Worm (Caenorhabditis elegans) whole organism, L1 larva: Measurements from ENCODE around the gene lrx-1.
A peak's percentile ranks its signal among the peaks of the same experiment; 100 is the strongest.

Experiments used
- Y116A8C.19 ChIP-seq: sonication (generic microtip); optimal IDR thresholded peaks from 2 replicates; lab custom pipeline; 2016; ENCODE audit warnings: missing compliant biosample characterization, missing genetic modification characterization, borderline replicate concordance
- alr-1 ChIP-seq: fragments of 200-800 bp; sonication (Bioruptor generic); optimal IDR thresholded peaks from 2 replicates; lab custom pipeline; 2018; ENCODE audit warnings: borderline replicate concordance, mild to moderate bottlenecking, missing genetic modification characterization, missing compliant biosample characterization
- dpl-1 ChIP-seq, 3 experiments: fragments of 150-350 bp in 2 of 3; sonication (generic microtip) in 1 of 3; optimal IDR thresholded peaks; 2 replicates each; lab custom pipeline; 2014 to 2017; ENCODE audit warnings: missing biosample characterization in 3 of 3, missing genetic modification characterization in 3 of 3, missing genetic modification reagents in 3 of 3
- nhr-20 ChIP-seq: sonication (generic microtip); optimal IDR thresholded peaks from 2 replicates; lab custom pipeline; 2016; ENCODE audit warnings: mild to moderate bottlenecking, missing genetic modification characterization, missing compliant biosample characterization
- nhr-90 ChIP-seq: sonication (generic microtip); optimal IDR thresholded peaks from 2 replicates; lab custom pipeline; 2016; ENCODE audit warnings: mild to moderate bottlenecking, missing genetic modification characterization, missing compliant biosample characterization; ENCODE audit not compliant: poor library complexity
- unc-98 ChIP-seq: fragments of 200-800 bp; sonication (Bioruptor generic); IDR thresholded peaks from 2 replicates; pipeline ENCODE4 v1.3.6; 2022; ENCODE audit warnings: missing genetic modification characterization, missing compliant biosample characterization
- ztf-4 ChIP-seq: fragments of 150-350 bp; optimal IDR thresholded peaks from 2 replicates; lab custom pipeline; 2014; ENCODE audit warnings: missing biosample characterization, missing genetic modification characterization

DNA sequence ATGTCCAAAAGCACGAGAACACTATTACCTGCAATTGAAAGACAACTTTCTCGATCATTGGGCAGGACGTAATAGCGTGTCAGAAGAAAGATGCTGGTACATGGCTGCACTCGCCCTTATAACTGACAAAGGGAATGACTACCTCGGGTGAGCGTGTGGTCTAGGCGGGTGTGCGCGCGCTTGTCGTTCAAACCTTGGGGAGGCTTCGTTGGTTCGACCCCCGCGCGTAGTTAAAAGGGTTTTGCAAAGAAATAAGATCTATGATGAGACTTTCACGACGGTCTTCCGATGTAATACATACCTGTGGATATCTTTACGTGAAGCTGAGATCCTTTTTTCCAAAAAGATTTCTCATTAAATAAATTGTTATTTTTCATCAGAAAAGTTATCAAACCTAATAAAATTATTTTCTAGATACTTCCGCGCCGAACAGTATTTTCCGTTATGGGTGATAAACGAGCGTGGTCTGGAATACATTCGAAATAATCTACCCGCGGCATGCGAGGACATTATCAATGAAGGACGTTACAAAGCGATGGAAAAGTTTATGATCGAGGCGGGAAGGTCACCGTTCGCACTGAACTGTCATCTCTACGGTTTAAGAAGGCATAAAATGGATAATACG, 51.2 kb downstream of the lrx-1 start:
- TF ChIP-seq alr-1 (no peak), unc-98 (GFP tag; lab: Robert Waterston, UW) (peak; percentile 74), ztf-4 (tag; lab: Kevin White, UChicago) (peak; percentile 84), Y116A8C.19 (tag; lab: Kevin White, UChicago) (no peak), dpl-1 (GFP tag; optimal IDR thresholded peaks at IDR 0.05; lab: Kevin White, UChicago) (peak; percentile 27 to 68 (median 56)), nhr-20 (tag; lab: Kevin White, UChicago) (peak; percentile 83), nhr-90 (tag; lab: Kevin White, UChicago) (peak; percentile 87)
